Fruit fly (Drosophila melanogaster) whole organism, wandering third instar larva: Measurements from ENCODE around the gene TwdlG.
A peak's percentile ranks its signal among the peaks of the same experiment; 100 is the strongest.

Experiments used
- CG9705 ChIP-seq: fragments of 200-800 bp; sonication (Bioruptor generic); optimal IDR thresholded peaks from 2 replicates; lab custom pipeline; 2018; ENCODE audit warnings: missing biosample characterization, mild to moderate bottlenecking, missing genetic modification characterization
- CrebA ChIP-seq: fragments of 200-800 bp; sonication (Bioruptor generic); optimal IDR thresholded peaks from 2 replicates; lab custom pipeline; 2016; ENCODE audit warnings: missing biosample characterization, mild to moderate bottlenecking, missing genetic modification characterization, borderline replicate concordance
- GATAd ChIP-seq: sonication (Bioruptor generic); optimal IDR thresholded peaks from 2 replicates; lab custom pipeline; 2016; ENCODE audit warnings: missing biosample characterization, missing genetic modification characterization
- HLH106 ChIP-seq: fragments of 200-800 bp; optimal IDR thresholded peaks from 3 replicates; lab custom pipeline; 2019; ENCODE audit warnings: missing biosample characterization, mild to moderate bottlenecking, missing genetic modification characterization, moderate library complexity
- Hnf4 ChIP-seq: fragments of 200-800 bp; sonication (Bioruptor generic); optimal IDR thresholded peaks from 2 replicates; lab custom pipeline; 2016; ENCODE audit warnings: missing biosample characterization, mild to moderate bottlenecking, missing genetic modification characterization
- Hr78 ChIP-seq: fragments of >200 bp; optimal IDR thresholded peaks from 2 replicates; lab custom pipeline; 2017; ENCODE audit warnings: missing biosample characterization, missing genetic modification characterization
- Hr83 ChIP-seq: fragments of 200-300 bp; sonication (Bioruptor generic); optimal IDR thresholded peaks from 2 replicates; lab custom pipeline; 2016; ENCODE audit warnings: missing biosample characterization, mild to moderate bottlenecking, missing genetic modification characterization, moderate library complexity; ENCODE audit not compliant: poor library complexity, severe bottlenecking
- Mio ChIP-seq: sonication (Bioruptor generic); optimal IDR thresholded peaks from 2 replicates; lab custom pipeline; 2016; ENCODE audit warnings: missing biosample characterization, missing genetic modification characterization
- OdsH ChIP-seq: fragments of 200-800 bp; sonication (Bioruptor generic); optimal IDR thresholded peaks from 2 replicates; lab custom pipeline; 2016; ENCODE audit warnings: missing biosample characterization, mild to moderate bottlenecking, missing genetic modification characterization
- Rel ChIP-seq, 2 experiments: fragments of 200-800 bp; sonication (Bioruptor generic) in 1 of 2; optimal IDR thresholded peaks; 2 replicates in 1 of 2; 3 replicates in 1 of 2; lab custom pipeline; 2016 to 2019; ENCODE audit warnings: mild to moderate bottlenecking in 2 of 2, missing biosample characterization in 2 of 2, missing genetic modification characterization in 2 of 2, moderate library complexity in 1 of 2
- Sp1 ChIP-seq: fragments of 200-800 bp; sonication (Bioruptor generic); optimal IDR thresholded peaks from 3 replicates; lab custom pipeline; 2019; ENCODE audit warnings: missing biosample characterization, mild to moderate bottlenecking, missing genetic modification characterization, moderate library complexity
- Vsx2 ChIP-seq: fragments of 200-300, 225-300 bp; sonication (Bioruptor generic); optimal IDR thresholded peaks from 2 replicates; lab custom pipeline; 2018; ENCODE audit warnings: missing biosample characterization, missing genetic modification characterization; ENCODE audit not compliant: partially characterized antibody
- br ChIP-seq: fragments of 200-800 bp; sonication (Bioruptor generic); optimal IDR thresholded peaks from 2 replicates; lab custom pipeline; 2016; ENCODE audit warnings: missing biosample characterization, missing genetic modification characterization
- dl ChIP-seq, 2 experiments: fragments of 175-275, 200-275 bp in 1 of 2; fragments of 200-275 bp in 1 of 2; sonication (Bioruptor generic); optimal IDR thresholded peaks; lab custom pipeline; 2018; ENCODE audit warnings: mild to moderate bottlenecking in 2 of 2, missing biosample characterization in 2 of 2, missing genetic modification characterization in 2 of 2, moderate library complexity in 2 of 2; ENCODE audit not compliant: partially characterized antibody in 2 of 2, insufficient read depth in 1 of 2
- dmrt93B ChIP-seq: fragments of 200-800 bp; sonication (Bioruptor generic); optimal IDR thresholded peaks from 2 replicates; lab custom pipeline; 2018; ENCODE audit warnings: missing biosample characterization, mild to moderate bottlenecking, missing genetic modification characterization
- dsf ChIP-seq: sonication (Bioruptor generic); optimal IDR thresholded peaks from 2 replicates; lab custom pipeline; 2016; ENCODE audit warnings: missing biosample characterization, missing genetic modification characterization, borderline replicate concordance
- ey ChIP-seq: fragments of 200-800 bp; sonication (Bioruptor generic); optimal IDR thresholded peaks from 2 replicates; lab custom pipeline; 2016; ENCODE audit warnings: missing biosample characterization, missing genetic modification characterization
- foxo ChIP-seq, 2 experiments: fragments of 200-800 bp; sonication (Bioruptor generic); optimal IDR thresholded peaks; 2 replicates in 1 of 2; 3 replicates in 1 of 2; lab custom pipeline; 2016 to 2017; ENCODE audit warnings: missing biosample characterization in 2 of 2, missing genetic modification characterization in 2 of 2
- fru ChIP-seq: fragments of 200-800 bp; sonication (Bioruptor generic); optimal IDR thresholded peaks from 3 replicates; lab custom pipeline; 2016; ENCODE audit warnings: missing biosample characterization, mild to moderate bottlenecking, missing genetic modification characterization
- h ChIP-seq: fragments of 200-800 bp; sonication (Bioruptor generic); optimal IDR thresholded peaks from 3 replicates; lab custom pipeline; 2016; ENCODE audit warnings: missing biosample characterization, mild to moderate bottlenecking, missing genetic modification characterization
- jim ChIP-seq: fragments of 175-275, 200-325 bp; sonication (Bioruptor generic); optimal IDR thresholded peaks from 2 replicates; lab custom pipeline; 2016; ENCODE audit warnings: missing biosample characterization, mild to moderate bottlenecking, missing genetic modification characterization
- lola ChIP-seq: fragments of >200 bp; optimal IDR thresholded peaks from 2 replicates; lab custom pipeline; 2017; ENCODE audit warnings: missing biosample characterization, missing genetic modification characterization
- pan ChIP-seq: fragments of >200 bp; optimal IDR thresholded peaks from 2 replicates; lab custom pipeline; 2017
- psq ChIP-seq: fragments of 200-800 bp; sonication (Bioruptor generic); optimal IDR thresholded peaks from 3 replicates; lab custom pipeline; 2017; ENCODE audit warnings: missing biosample characterization, mild to moderate bottlenecking, missing genetic modification characterization, moderate library complexity
- rgr ChIP-seq: fragments of 200-800 bp; sonication (Bioruptor generic); optimal IDR thresholded peaks from 3 replicates; lab custom pipeline; 2016; ENCODE audit warnings: missing biosample characterization, mild to moderate bottlenecking, missing genetic modification characterization
- sage ChIP-seq: fragments of 200-800 bp; sonication (Bioruptor generic); optimal IDR thresholded peaks from 2 replicates; lab custom pipeline; 2016; ENCODE audit warnings: missing biosample characterization, mild to moderate bottlenecking, missing genetic modification characterization
- sv ChIP-seq: fragments of 200-800 bp; sonication (Bioruptor generic); optimal IDR thresholded peaks from 3 replicates; lab custom pipeline; 2016; ENCODE audit warnings: missing biosample characterization, missing genetic modification characterization
- tai ChIP-seq: sonication (Bioruptor generic); optimal IDR thresholded peaks from 2 replicates; lab custom pipeline; 2016; ENCODE audit warnings: missing biosample characterization, missing genetic modification characterization
- usp ChIP-seq: fragments of >200 bp; optimal IDR thresholded peaks from 2 replicates; lab custom pipeline; 2017; ENCODE audit warnings: missing biosample characterization, missing genetic modification characterization
- woc ChIP-seq: sonication (Bioruptor generic); optimal IDR thresholded peaks from 2 replicates; lab custom pipeline; 2016; ENCODE audit warnings: missing biosample characterization, mild to moderate bottlenecking, missing genetic modification characterization

The TwdlG gene

DNA sequence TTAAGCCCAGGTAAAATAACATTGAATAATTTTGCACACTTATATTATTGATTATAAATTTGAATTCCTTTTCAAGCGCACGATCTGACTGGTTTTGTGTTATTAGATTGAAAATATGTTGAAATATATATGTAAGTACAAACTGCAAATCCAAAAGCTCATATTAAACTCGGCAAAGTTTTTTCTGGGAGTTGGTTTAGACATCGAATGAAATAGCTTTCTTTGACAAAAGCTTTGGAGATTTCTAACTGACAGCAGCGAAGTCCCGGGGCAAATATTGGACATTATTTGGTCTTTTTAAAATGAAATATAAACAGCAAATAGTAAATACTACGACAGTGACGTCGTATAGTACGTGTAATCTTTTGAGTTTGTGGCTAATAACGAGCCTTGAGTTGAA is at the start of gene TwdlG:
TwdlG (minus strand) TSS at position 101 of the 400 bp plus-strand sequence.
- TF ChIP-seq usp (GFP tag; lab: Kevin White, UChicago) (no peak), CG9705 (no peak), foxo (GFP tag; optimal IDR thresholded peaks at IDR 0.05; lab: Kevin White, UChicago) (no peak), GATAd (no peak), OdsH (no peak), lola (GFP tag; lab: Kevin White, UChicago) (no peak), Sp1 (GFP tag; lab: Kevin White, UChicago) (no peak), dl (GFP tag; optimal IDR thresholded peaks at IDR 0.05; lab: Kevin White, UChicago; ENCODE audit: insufficient read depth in 1 of 2, partially characterized antibody in 2 of 2) (no peak), psq (GFP tag; lab: Kevin White, UChicago) (no peak), HLH106 (no peak), Hr78 (GFP tag; lab: Kevin White, UChicago) (no peak), tai (GFP tag; lab: Kevin White, UChicago) (no peak), Mio (GFP tag; lab: Kevin White, UChicago) (no peak), Vsx2 (GFP tag; lab: Kevin White, UChicago) (no peak), dmrt93B (GFP tag; lab: Kevin White, UChicago) (no peak), ey (GFP tag; lab: Kevin White, UChicago) (no peak), CrebA (GFP tag; lab: Kevin White, UChicago) (no peak), sage (GFP tag; lab: Kevin White, UChicago) (no peak), fru (GFP tag; lab: Kevin White, UChicago) (no peak)

- no peak for TF ChIP-seq Hr78 (GFP tag; lab: Kevin White, UChicago)
Observed at dm6 chr3R:4294689-4295088, 43.5 kb upstream of the TwdlG start, which contains the start of gene Nepl11. Gene Nepl11 (minus strand): TSS chr3R:4294840.

dm6 chr3R:4292185-4292584 is 41.0 kb upstream of the TwdlG start:
- TF ChIP-seq usp (GFP tag; lab: Kevin White, UChicago): no peak
- TF ChIP-seq psq (GFP tag; lab: Kevin White, UChicago): no peak
- TF ChIP-seq Vsx2 (GFP tag; lab: Kevin White, UChicago): no peak
- TF ChIP-seq rgr (GFP tag; lab: Kevin White, UChicago): no peak
- TF ChIP-seq Hr78 (GFP tag; lab: Kevin White, UChicago): no peak
- no peak for TF ChIP-seq sv (GFP tag; lab: Kevin White, UChicago)
- TF ChIP-seq OdsH: no peak
- TF ChIP-seq Hnf4 (GFP tag; lab: Kevin White, UChicago): no peak
- TF ChIP-seq woc (GFP tag; lab: Kevin White, UChicago): no peak
- TF ChIP-seq br: no peak
- no peak for TF ChIP-seq sage (GFP tag; lab: Kevin White, UChicago)

- TF ChIP-seq Hr83 (GFP tag; lab: Kevin White, UChicago): no peak
- no peak for TF ChIP-seq GATAd
- TF ChIP-seq Vsx2 (GFP tag; lab: Kevin White, UChicago): peak; percentile 56
Observed at dm6 chr3R:4291289-4291688, 40.1 kb upstream of the TwdlG start.

DNA sequence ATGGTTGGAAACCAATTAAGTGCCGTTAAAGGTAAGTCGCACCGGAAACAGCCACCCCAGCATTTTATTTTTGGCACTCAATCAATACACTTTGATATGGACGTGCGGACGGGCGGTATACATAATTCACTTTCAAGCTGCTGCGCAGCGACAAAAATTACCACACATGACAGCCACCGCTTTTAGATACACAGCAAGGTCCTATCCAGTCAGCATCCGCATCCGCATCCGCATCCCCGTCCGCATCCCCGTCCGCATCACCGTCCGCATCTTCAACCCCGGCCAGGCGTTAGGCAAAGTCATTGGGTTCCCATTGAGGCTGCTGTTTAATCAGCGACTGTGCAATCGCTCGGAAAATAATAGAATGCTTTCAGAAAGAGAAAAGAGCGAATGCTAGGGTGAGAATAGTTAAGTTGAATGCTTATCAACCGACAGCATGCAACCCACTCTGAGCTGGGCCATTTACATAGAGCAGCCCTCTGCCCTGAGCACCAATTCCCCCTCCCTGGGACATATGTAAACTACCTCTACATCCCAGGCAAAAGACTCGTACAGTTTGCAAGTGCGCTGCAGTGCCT is 33.3 kb upstream of the TwdlG start:
- TF ChIP-seq HLH106 (no peak), Vsx2 (GFP tag; lab: Kevin White, UChicago) (no peak), Hr78 (GFP tag; lab: Kevin White, UChicago) (no peak), Hnf4 (GFP tag; lab: Kevin White, UChicago) (no peak)

dm6 chr3R:4282207-4282606 is 31.1 kb upstream of the TwdlG start:
- TF ChIP-seq ey (GFP tag; lab: Kevin White, UChicago) (no peak), Hr78 (GFP tag; lab: Kevin White, UChicago) (no peak), dl (GFP tag; optimal IDR thresholded peaks at IDR 0.05; lab: Kevin White, UChicago; ENCODE audit: insufficient read depth in 1 of 2, partially characterized antibody in 2 of 2) (no peak), fru (GFP tag; lab: Kevin White, UChicago) (no peak), jim (GFP tag; lab: Kevin White, UChicago) (no peak), h (GFP tag; lab: Kevin White, UChicago) (no peak), sv (GFP tag; lab: Kevin White, UChicago) (no peak), Hr83 (GFP tag; lab: Kevin White, UChicago) (no peak), HLH106 (no peak), usp (GFP tag; lab: Kevin White, UChicago) (no peak), psq (GFP tag; lab: Kevin White, UChicago) (no peak), Mio (GFP tag; lab: Kevin White, UChicago) (no peak), foxo (GFP tag; optimal IDR thresholded peaks at IDR 0.05; lab: Kevin White, UChicago) (no peak), dsf (no peak), Sp1 (GFP tag; lab: Kevin White, UChicago) (no peak), Rel (GFP tag; optimal IDR thresholded peaks at IDR 0.05; lab: Kevin White, UChicago) (no peak), Rel (tag; optimal IDR thresholded peaks at IDR 0.05; lab: Kevin White, UChicago) (no peak), CG9705 (no peak), OdsH (no peak), pan (lab: Kevin White, UChicago) (no peak)
- TF ChIP-seq, all 38 proteins: peak for 0
